Fruit fly (Drosophila melanogaster) whole organism, embryonic: ENCODE results near the gene CG16953.
A peak's percentile ranks its signal among the peaks of the same experiment; 100 is the strongest.

Experiments used
- ATbp ChIP-seq: fragments of 200-800 bp; sonication (Bioruptor generic); optimal IDR thresholded peaks from 2 replicates; lab custom pipeline; 2017; ENCODE audit warnings: missing biosample characterization, mild to moderate bottlenecking, missing genetic modification characterization, missing genetic modification reagents
- Antp ChIP-seq: fragments of 200-800 bp; sonication (Bioruptor generic); optimal IDR thresholded peaks from 3 replicates; lab custom pipeline; 2016; ENCODE audit warnings: missing biosample characterization, missing genetic modification characterization
- CG10147 ChIP-seq: fragments of 200-800 bp; sonication (Bioruptor generic); optimal IDR thresholded peaks from 2 replicates; lab custom pipeline; 2019; ENCODE audit warnings: missing biosample characterization, mild to moderate bottlenecking, missing genetic modification characterization, moderate library complexity
- CG10267 ChIP-seq: fragments of 200-800 bp; sonication (Bioruptor generic); optimal IDR thresholded peaks from 2 replicates; lab custom pipeline; 2018; ENCODE audit warnings: missing biosample characterization, mild to moderate bottlenecking, missing genetic modification characterization, moderate library complexity
- CG10462 ChIP-seq: fragments of 200-800 bp; sonication (Bioruptor generic); optimal IDR thresholded peaks from 2 replicates; lab custom pipeline; 2016; ENCODE audit warnings: missing biosample characterization, missing genetic modification characterization
- CG12391 ChIP-seq: fragments of 200-800 bp; sonication (Bioruptor generic); optimal IDR thresholded peaks from 3 replicates; lab custom pipeline; 2018; ENCODE audit warnings: missing biosample characterization, mild to moderate bottlenecking, missing genetic modification characterization, moderate library complexity
- CG12659 ChIP-seq: fragments of 200-800 bp; sonication (Bioruptor generic); optimal IDR thresholded peaks from 3 replicates; lab custom pipeline; 2017; ENCODE audit warnings: mild to moderate bottlenecking, missing biosample characterization, missing genetic modification reagents, missing genetic modification characterization
- CG15601 ChIP-seq: fragments of 200-800 bp; sonication (Bioruptor generic); optimal IDR thresholded peaks from 3 replicates; lab custom pipeline; 2019; ENCODE audit warnings: missing biosample characterization, mild to moderate bottlenecking, missing genetic modification characterization, moderate library complexity
- CG16863 ChIP-seq: fragments of 200-800 bp; sonication (Bioruptor generic); optimal IDR thresholded peaks from 3 replicates; lab custom pipeline; 2016; ENCODE audit warnings: missing biosample characterization, missing genetic modification characterization
- CG18764 ChIP-seq: fragments of 200-800 bp; sonication (Bioruptor generic); optimal IDR thresholded peaks from 3 replicates; lab custom pipeline; 2016; ENCODE audit warnings: missing biosample characterization, missing genetic modification characterization
- CG2116 ChIP-seq: fragments of 200-800 bp; sonication (Bioruptor generic); optimal IDR thresholded peaks from 3 replicates; lab custom pipeline; 2018; ENCODE audit warnings: missing biosample characterization, mild to moderate bottlenecking, missing genetic modification characterization
- CG31224 ChIP-seq: fragments of 200-800 bp; sonication (Bioruptor generic); IDR thresholded peaks from 2 replicates; pipeline ENCODE4 v1.3.6; 2022; ENCODE audit warnings: missing biosample characterization, missing genetic modification characterization
- CG34224 ChIP-seq: fragments of 200-800 bp; sonication (Bioruptor generic); IDR thresholded peaks from 3 replicates; pipeline ENCODE4 v1.3.6; 2022; ENCODE audit warnings: missing biosample characterization, missing genetic modification characterization; ENCODE audit not compliant: partially characterized antibody
- CG34376 ChIP-seq: fragments of 200-800 bp; sonication (Bioruptor generic); optimal IDR thresholded peaks from 2 replicates; lab custom pipeline; 2018; ENCODE audit warnings: missing biosample characterization, mild to moderate bottlenecking, missing genetic modification characterization
- CG7963 ChIP-seq: fragments of 200-800 bp; sonication (Bioruptor generic); IDR thresholded peaks from 3 replicates; pipeline ENCODE4 v1.3.6; 2022; ENCODE audit warnings: missing biosample characterization, missing genetic modification characterization; ENCODE audit not compliant: partially characterized antibody
- CG8089 ChIP-seq: fragments of 200-800 bp; sonication (Bioruptor generic); optimal IDR thresholded peaks from 3 replicates; lab custom pipeline; 2016; ENCODE audit warnings: missing biosample characterization, missing genetic modification characterization
- CG9437 ChIP-seq: fragments of 200-800 bp; sonication (Bioruptor generic); optimal IDR thresholded peaks from 2 replicates; lab custom pipeline; 2018; ENCODE audit warnings: missing biosample characterization, mild to moderate bottlenecking, missing genetic modification characterization
- D19A ChIP-seq: fragments of 200-800 bp; optimal IDR thresholded peaks from 3 replicates; lab custom pipeline; 2019; ENCODE audit warnings: missing biosample characterization, mild to moderate bottlenecking, missing genetic modification characterization, moderate library complexity
- Deaf1 ChIP-seq: fragments of 200-800 bp; optimal IDR thresholded peaks from 3 replicates; lab custom pipeline; 2019; ENCODE audit warnings: missing biosample characterization, mild to moderate bottlenecking, missing genetic modification characterization, moderate library complexity
- GATAe ChIP-seq: fragments of 200-800 bp; sonication (Bioruptor generic); conservative IDR thresholded peaks from 2 replicates; pipeline ENCODE4 v1.3.6; 2022; ENCODE audit warnings: missing biosample characterization, missing genetic modification characterization
- HHEX ChIP-seq: fragments of 200-800 bp; sonication (Bioruptor generic); optimal IDR thresholded peaks from 3 replicates; lab custom pipeline; 2017; ENCODE audit warnings: missing biosample characterization, mild to moderate bottlenecking, missing genetic modification characterization, missing genetic modification reagents
- Mad ChIP-seq: fragments of 200-800 bp; sonication (Bioruptor generic); optimal IDR thresholded peaks from 2 replicates; lab custom pipeline; 2016; ENCODE audit warnings: missing biosample characterization, missing genetic modification characterization
- NC2α ChIP-seq: fragments of 200-800 bp; sonication (Bioruptor generic); optimal IDR thresholded peaks from 2 replicates; lab custom pipeline; 2016; ENCODE audit warnings: missing biosample characterization, missing genetic modification characterization
- Neu2 ChIP-seq: fragments of 200-800 bp; sonication (Bioruptor generic); optimal IDR thresholded peaks from 3 replicates; lab custom pipeline; 2016; ENCODE audit warnings: missing biosample characterization, missing genetic modification characterization, borderline replicate concordance
- Oli ChIP-seq: fragments of 200-800 bp; sonication (Bioruptor generic); optimal IDR thresholded peaks from 2 replicates; lab custom pipeline; 2018; ENCODE audit warnings: missing biosample characterization, mild to moderate bottlenecking, missing genetic modification characterization, moderate library complexity
- Rfx ChIP-seq: fragments of 200-800 bp; sonication (Bioruptor generic); IDR thresholded peaks from 2 replicates; pipeline ENCODE4 v1.3.6; 2022; ENCODE audit warnings: missing biosample characterization, missing genetic modification characterization
- Sry-δ ChIP-seq: fragments of 200-800 bp; sonication (Bioruptor generic); optimal IDR thresholded peaks from 2 replicates; lab custom pipeline; 2016; ENCODE audit warnings: missing biosample characterization, missing genetic modification characterization
- ara ChIP-seq: fragments of 200-800 bp; sonication (Bioruptor generic); IDR thresholded peaks from 2 replicates; pipeline ENCODE4 v1.3.6; 2022; ENCODE audit warnings: missing biosample characterization, missing genetic modification characterization
- ase ChIP-seq: fragments of 200-800 bp; sonication (Bioruptor generic); IDR thresholded peaks from 3 replicates; pipeline ENCODE4 v1.3.6; 2022; ENCODE audit warnings: missing biosample characterization, missing genetic modification characterization
- cad ChIP-seq: fragments of >200 bp; optimal IDR thresholded peaks from 2 replicates; lab custom pipeline; 2017; ENCODE audit warnings: missing biosample characterization, missing genetic modification characterization
- dimm ChIP-seq: fragments of 200-800 bp; sonication (Bioruptor generic); IDR thresholded peaks from 2 replicates; pipeline ENCODE4 v1.3.6; 2022; ENCODE audit warnings: missing biosample characterization, missing genetic modification characterization
- disco-r ChIP-seq: fragments of 200-800 bp; sonication (Bioruptor generic); optimal IDR thresholded peaks from 2 replicates; lab custom pipeline; 2016; ENCODE audit warnings: missing biosample characterization, missing genetic modification characterization
- ems ChIP-seq: fragments of 200-800 bp; sonication (Bioruptor generic); optimal IDR thresholded peaks from 3 replicates; lab custom pipeline; 2016; ENCODE audit warnings: missing biosample characterization, missing genetic modification characterization
- eyg ChIP-seq: fragments of 200-800 bp; sonication (Bioruptor generic); optimal IDR thresholded peaks from 3 replicates; lab custom pipeline; 2016; ENCODE audit warnings: missing biosample characterization, missing genetic modification characterization
- fd102C ChIP-seq: fragments of 200-800 bp; sonication (Bioruptor generic); optimal IDR thresholded peaks from 2 replicates; lab custom pipeline; 2018; ENCODE audit warnings: missing biosample characterization, mild to moderate bottlenecking, missing genetic modification characterization, moderate library complexity
- fd96Cb ChIP-seq: fragments of 200-800 bp; sonication (Bioruptor generic); optimal IDR thresholded peaks from 2 replicates; lab custom pipeline; 2018; ENCODE audit warnings: missing biosample characterization, mild to moderate bottlenecking, missing genetic modification characterization, moderate library complexity
- h ChIP-seq: fragments of >200 bp; optimal IDR thresholded peaks from 2 replicates; lab custom pipeline; 2017
- inv ChIP-seq: fragments of 200-800 bp; sonication (Bioruptor generic); IDR thresholded peaks from 2 replicates; pipeline ENCODE4 v1.3.6; 2022; ENCODE audit warnings: missing biosample characterization, missing genetic modification characterization; ENCODE audit not compliant: partially characterized antibody
- jing ChIP-seq: fragments of 200-800 bp; sonication (Bioruptor generic); optimal IDR thresholded peaks from 2 replicates; lab custom pipeline; 2018; ENCODE audit warnings: missing biosample characterization, mild to moderate bottlenecking, missing genetic modification characterization
- ken ChIP-seq: fragments of 200-800 bp; sonication (Bioruptor generic); IDR thresholded peaks from 3 replicates; pipeline ENCODE4 v1.3.6; 2022; ENCODE audit warnings: missing biosample characterization, missing genetic modification characterization
- lmd ChIP-seq: fragments of 200-800 bp; sonication (Bioruptor generic); IDR thresholded peaks from 2 replicates; pipeline ENCODE4 v1.3.6; 2022; ENCODE audit warnings: missing biosample characterization, missing genetic modification characterization
- maf-S ChIP-seq: fragments of 200-800 bp; sonication (Bioruptor generic); optimal IDR thresholded peaks from 2 replicates; lab custom pipeline; 2016; ENCODE audit warnings: missing biosample characterization, missing genetic modification characterization
- oc ChIP-seq: fragments of 200-800 bp; sonication (Bioruptor generic); optimal IDR thresholded peaks from 2 replicates; lab custom pipeline; 2018; ENCODE audit warnings: missing biosample characterization, mild to moderate bottlenecking, missing genetic modification characterization, moderate library complexity
- prd ChIP-seq, 3 experiments: fragments of >200 bp in 2 of 3; fragments of 200-800 bp in 1 of 3; sonication (Bioruptor generic) in 1 of 3; optimal IDR thresholded peaks in 2 of 3; IDR thresholded peaks in 1 of 3; 2 replicates in 2 of 3; 3 replicates in 1 of 3; pipeline versions ENCODE4 v1.3.6 to Lab custom; 2017 to 2022; ENCODE audit warnings: missing biosample characterization in 1 of 3, missing genetic modification characterization in 1 of 3
- seq ChIP-seq: fragments of 200-800 bp; sonication (Bioruptor generic); IDR thresholded peaks from 2 replicates; pipeline ENCODE4 v1.3.6; 2022; ENCODE audit warnings: missing biosample characterization, missing genetic modification characterization
- ssp ChIP-seq: fragments of 200-800 bp; sonication (Bioruptor generic); IDR thresholded peaks from 2 replicates; pipeline ENCODE4 v1.3.6; 2022; ENCODE audit warnings: missing biosample characterization, missing genetic modification characterization
- stc ChIP-seq: fragments of 200-800 bp; sonication (Bioruptor generic); IDR thresholded peaks from 2 replicates; pipeline ENCODE4 v1.3.6; 2022; ENCODE audit warnings: missing biosample characterization, missing genetic modification characterization

The CG16953 gene

DNA sequence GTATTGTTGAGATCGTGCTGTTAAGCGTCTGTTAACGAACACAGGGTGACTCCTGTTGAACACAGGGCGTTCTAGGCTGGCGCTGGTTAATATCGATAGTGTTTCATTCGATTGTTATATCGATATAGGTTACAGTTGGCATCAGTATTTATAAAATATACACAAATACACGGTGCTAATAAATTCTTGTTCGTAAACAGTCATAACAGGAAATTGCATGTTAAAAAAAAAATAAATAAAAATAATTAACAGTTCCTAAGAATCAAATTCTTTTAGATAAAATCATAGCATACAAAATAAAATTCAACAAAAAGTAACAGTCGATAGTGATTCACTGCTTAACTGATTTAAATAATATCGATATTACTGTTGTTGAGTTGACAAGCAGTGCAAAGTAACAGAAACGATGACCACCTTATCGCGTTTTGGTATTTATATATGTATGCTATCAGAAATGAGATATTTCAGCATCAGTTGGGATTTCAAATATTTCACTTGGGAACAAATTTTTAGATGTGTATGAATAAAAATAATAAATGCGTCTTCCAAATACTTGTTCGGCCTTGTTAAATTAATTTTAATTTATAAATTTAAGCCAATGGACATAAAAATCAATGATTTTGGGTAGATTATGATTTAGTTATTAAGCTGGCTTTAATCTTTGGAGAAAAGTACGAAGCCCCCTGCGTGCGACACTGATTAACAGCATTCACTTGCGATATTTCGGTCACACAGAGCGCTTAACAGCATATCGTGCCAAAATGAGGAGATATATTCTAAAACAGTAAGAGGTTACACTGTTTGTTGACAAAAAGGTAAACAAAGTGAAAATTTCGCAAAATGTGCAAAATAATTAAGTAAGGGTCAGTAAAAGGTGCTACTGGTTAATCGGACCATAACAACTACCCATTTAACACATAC, 49.3 kb upstream of the CG16953 start, which contains the start of the genes Pi3K92E and Lrrk (continued):
- TF ChIP-seq ssp (GFP tag; lab: Robert Waterston, UW) (no peak), ATbp (GFP tag; lab: Kevin White, UChicago) (no peak), CG12659 (GFP tag; lab: Kevin White, UChicago) (peak; percentile 5), disco-r (GFP tag; lab: Kevin White, UChicago) (no peak), cad (GFP tag; lab: Kevin White, UChicago) (peak; percentile 85), CG34224 (GFP tag; lab: Robert Waterston, UW) (peak; percentile 78), D19A (no peak), fd102C (no peak), HHEX (GFP tag; lab: Kevin White, UChicago) (peak; percentile 1), CG15601 (tag; lab: Kevin White, UChicago) (no peak), CG10462 (GFP tag; lab: Kevin White, UChicago) (no peak), lmd (GFP tag; lab: Robert Waterston, UW) (peak; percentile 24; the same call in 1 of the 2 replicates), h (lab: Kevin White, UChicago) (no peak), CG10267 (tag; lab: Kevin White, UChicago) (no peak)

DNA sequence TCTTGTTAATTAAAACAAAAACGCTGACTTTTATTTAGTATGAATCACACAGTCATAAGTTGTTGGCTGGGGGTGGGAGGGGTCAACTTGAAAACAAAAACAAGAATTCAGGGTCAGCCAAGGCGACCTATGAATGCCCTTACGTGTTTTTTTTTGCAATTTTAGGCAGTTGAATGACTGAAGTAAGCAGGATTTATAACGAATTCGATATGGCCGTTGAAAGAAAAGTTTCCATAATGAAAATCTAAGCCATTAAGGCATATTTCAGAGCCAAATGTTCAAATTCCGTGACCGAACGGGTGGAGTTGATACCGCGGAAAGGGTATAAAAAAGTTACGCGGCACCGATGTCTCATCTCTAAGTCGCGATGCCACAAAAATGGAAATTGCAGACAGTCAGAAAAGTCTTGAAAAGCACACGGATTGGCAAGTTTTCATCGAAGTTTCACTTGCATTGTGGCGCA, 48.4 kb upstream of the CG16953 start:
- TF ChIP-seq ken = peak; percentile 69; the same call in 2 of the 3 replicates
- no peak for TF ChIP-seq CG7963 (GFP tag; lab: Robert Waterston, UW)
- peak; percentile 50 for TF ChIP-seq NC2α
- TF ChIP-seq CG16863 (GFP tag; lab: Kevin White, UChicago) = peak; percentile 66
- TF ChIP-seq Deaf1 (tag; lab: Kevin White, UChicago) = no peak
- peak; percentile 54 for TF ChIP-seq stc (GFP tag; lab: Robert Waterston, UW)
- no peak for TF ChIP-seq ase
- TF ChIP-seq Mad (GFP tag; lab: Kevin White, UChicago) = peak; percentile 26
- peak; percentile 30 for TF ChIP-seq eyg (GFP tag; lab: Kevin White, UChicago)
- TF ChIP-seq fd96Cb (tag; lab: Kevin White, UChicago) = peak; percentile 59
- peak; percentile 84 for TF ChIP-seq Antp (GFP tag; lab: Kevin White, UChicago)
- peak; percentile 85 for TF ChIP-seq maf-S
- TF ChIP-seq CG2116 (GFP tag; lab: Kevin White, UChicago) = peak; percentile 22
- TF ChIP-seq CG10147 (GFP tag; lab: Kevin White, UChicago) = no peak
- TF ChIP-seq CG8089 (GFP tag; lab: Kevin White, UChicago) = peak; percentile 55
- TF ChIP-seq D19A = peak; percentile 100
- peak; percentile 47; the same call in 1 of the 2 replicates for TF ChIP-seq CG31224
- TF ChIP-seq CG34376 (GFP tag; lab: Kevin White, UChicago) = peak; percentile 70
- no peak for TF ChIP-seq prd (optimal IDR thresholded peaks at IDR 0.05; lab: Kevin White, UChicago)
- peak; percentile 78 for TF ChIP-seq prd (GFP tag; IDR thresholded peaks at IDR 0.05; lab: Robert Waterston, UW)
- no peak for TF ChIP-seq GATAe
- TF ChIP-seq jing (GFP tag; lab: Kevin White, UChicago) = peak; percentile 32
- TF ChIP-seq seq (GFP tag; lab: Robert Waterston, UW) = peak; percentile 72
- TF ChIP-seq dimm (GFP tag; lab: Robert Waterston, UW) = 0 out of 2 replicates have a peak, but pooled peaks have one; percentile 13
- TF ChIP-seq CG18764 (GFP tag; lab: Kevin White, UChicago) = no peak
- TF ChIP-seq oc (tag; lab: Kevin White, UChicago) = no peak
- peak; percentile 52 for TF ChIP-seq ara (GFP tag; lab: Robert Waterston, UW)
- TF ChIP-seq inv = no peak
- no peak for TF ChIP-seq CG9437
- TF ChIP-seq Neu2 = no peak
- TF ChIP-seq ems (GFP tag; lab: Kevin White, UChicago) = peak; percentile 45
- no peak for TF ChIP-seq CG12391 (tag; lab: Kevin White, UChicago)
- TF ChIP-seq Rfx = peak; percentile 82
- peak; percentile 64 for TF ChIP-seq Sry-δ
- no peak for TF ChIP-seq Oli (tag; lab: Kevin White, UChicago)
